Fruit fly (Drosophila melanogaster): ENCODE measurements around the gene CG7148.

The CG7148 gene

DNA sequence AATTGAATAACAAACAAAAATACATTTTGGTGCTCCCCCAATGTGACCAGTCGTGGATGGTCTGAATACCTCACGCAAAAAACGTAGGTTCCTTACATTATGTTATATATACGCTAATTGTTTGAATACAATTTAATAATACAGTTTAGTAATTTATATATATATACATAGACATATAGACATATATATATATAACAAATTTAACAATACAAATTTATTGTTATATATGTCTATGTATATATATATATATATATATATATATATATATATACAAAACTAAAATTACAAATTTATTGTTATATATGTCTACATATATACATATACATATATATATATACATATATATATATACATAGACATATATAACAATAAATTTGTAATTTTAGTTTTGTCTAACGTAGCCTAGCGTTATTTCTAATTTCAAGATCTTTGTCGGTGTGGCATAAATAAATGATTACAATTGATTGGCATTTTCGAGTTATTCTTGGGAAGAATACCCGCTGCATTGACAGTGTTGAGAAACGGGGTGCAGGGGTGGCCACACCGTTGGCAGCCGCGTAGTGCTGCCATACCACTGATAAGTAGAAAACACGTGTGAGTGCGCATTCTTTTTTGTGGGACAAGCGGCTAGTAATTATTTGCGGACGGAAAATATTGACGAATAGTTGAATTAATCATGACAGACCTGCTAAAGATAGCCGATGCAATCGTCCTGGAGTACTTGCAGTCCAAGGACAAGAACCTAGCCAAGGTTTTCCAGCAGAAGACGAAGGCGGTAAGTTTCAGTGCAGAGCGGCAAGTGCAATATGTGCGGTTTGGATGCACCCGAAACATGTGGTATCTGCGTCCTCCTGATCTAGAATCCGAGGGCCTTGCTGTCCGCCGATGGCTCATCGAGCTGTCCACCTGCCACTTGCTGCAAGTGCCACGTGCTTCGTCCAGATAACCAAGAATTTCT is at the start of gene CG7148, which contains the start of gene Nopp140 (continued):
- TF ChIP-seq CG8290 (GFP tag; optimal IDR thresholded peaks at IDR 0.05): peak; percentile 32
- peak in 1 of 2 experiments; percentile 94 for TF ChIP-seq CG8290 (tag; optimal IDR thresholded peaks at IDR 0.05)
- no peak for TF ChIP-seq gcm (GFP tag; optimal IDR thresholded peaks at IDR 0.05)
- no peak for TF ChIP-seq danr (GFP tag; IDR thresholded peaks at IDR 0.05)
- TF ChIP-seq CG1024 (GFP tag; IDR thresholded peaks at IDR 0.05): peak; percentile 64; the same call in 1 of the 2 replicates
- TF ChIP-seq gcm2 (GFP tag; optimal IDR thresholded peaks at IDR 0.05): no peak
- peak; percentile 77 for TF ChIP-seq CG7987 (GFP tag; optimal IDR thresholded peaks at IDR 0.05)
- no peak for TF ChIP-seq odd (GFP tag; optimal IDR thresholded peaks at IDR 0.05)
- no peak for TF ChIP-seq cato (GFP tag; optimal IDR thresholded peaks at IDR 0.05; ENCODE audit: borderline replicate concordance)
- no peak for TF ChIP-seq ap (GFP tag; IDR thresholded peaks at IDR 0.05)
- TF ChIP-seq Bdp1 (GFP tag; optimal IDR thresholded peaks at IDR 0.05): peak; percentile 50
- TF ChIP-seq MESR4 (GFP tag; optimal IDR thresholded peaks at IDR 0.05): peak; percentile 91
- TF ChIP-seq ase (GFP tag; IDR thresholded peaks at IDR 0.05): peak; percentile 44; the same call in 1 of the 3 replicates
- TF ChIP-seq zen2 (GFP tag; IDR thresholded peaks at IDR 0.05; ENCODE audit: partially characterized antibody): no peak
- no peak for TF ChIP-seq grn (GFP tag; optimal IDR thresholded peaks at IDR 0.05)
- no peak for TF ChIP-seq Kr (GFP tag; optimal IDR thresholded peaks at IDR 0.05)
- TF ChIP-seq CG34422 (GFP tag; IDR thresholded peaks at IDR 0.05): peak; percentile 91
- TF ChIP-seq CG8359 (GFP tag; optimal IDR thresholded peaks at IDR 0.05; ENCODE audit: borderline replicate concordance): no peak
- no peak for TF ChIP-seq fru (optimal IDR thresholded peaks at IDR 0.05)
- TF ChIP-seq peb (GFP tag; IDR thresholded peaks at IDR 0.05): 0 out of 2 replicates have a peak, but pooled peaks have one; percentile 25
- TF ChIP-seq kah (GFP tag; optimal IDR thresholded peaks at IDR 0.05): peak; percentile 12
- TF ChIP-seq CG2678 (tag; optimal IDR thresholded peaks at IDR 0.05): no peak
- no peak for TF ChIP-seq dan (GFP tag; IDR thresholded peaks at IDR 0.05)
- TF ChIP-seq Bteb2 (GFP tag; optimal IDR thresholded peaks at IDR 0.05): peak; percentile 51
- no peak for TF ChIP-seq hkb (optimal IDR thresholded peaks at IDR 0.05)
- TF ChIP-seq hkb (GFP tag; IDR thresholded peaks at IDR 0.05): peak; percentile 57
- peak; percentile 9 for TF ChIP-seq zen (tag; optimal IDR thresholded peaks at IDR 0.05)
- TF ChIP-seq CrebB (tag; optimal IDR thresholded peaks at IDR 0.05): peak; percentile 47
- peak; percentile 83 for TF ChIP-seq CG32532 (GFP tag; IDR thresholded peaks at IDR 0.05)
- 0 out of 2 replicates have a peak, but pooled peaks have one; percentile 30 for TF ChIP-seq dati (GFP tag; IDR thresholded peaks at IDR 0.05)
- TF ChIP-seq p53 (GFP tag; optimal IDR thresholded peaks at IDR 0.05): peak; percentile 40
- peak; percentile 81 for TF ChIP-seq trem (tag; optimal IDR thresholded peaks at IDR 0.05)
- no peak for TF ChIP-seq kni (GFP tag; optimal IDR thresholded peaks at IDR 0.05)
- TF ChIP-seq HLH4C (GFP tag; IDR thresholded peaks at IDR 0.05; ENCODE audit: partially characterized antibody): 0 out of 3 replicates have a peak, but pooled peaks have one; percentile 19
- 0 out of 2 replicates have a peak, but pooled peaks have one; percentile 11 for TF ChIP-seq CG4404 (GFP tag; IDR thresholded peaks at IDR 0.05)
- TF ChIP-seq CG14050 (GFP tag; IDR thresholded peaks at IDR 0.05): 0 out of 3 replicates have a peak, but pooled peaks have one; percentile 11
- TF ChIP-seq CG31365 (tag; optimal IDR thresholded peaks at IDR 0.05): no peak
- TF ChIP-seq gt (GFP tag; IDR thresholded peaks at IDR 0.05): no peak
- TF ChIP-seq hth (optimal IDR thresholded peaks at IDR 0.05): no peak
- peak; percentile 72 for TF ChIP-seq stwl (tag; optimal IDR thresholded peaks at IDR 0.05)
- TF ChIP-seq knrl (GFP tag; IDR thresholded peaks at IDR 0.05; ENCODE audit: partially characterized antibody): no peak; the same call in 2 of the 3 replicates
- TF ChIP-seq CG16813 (GFP tag; IDR thresholded peaks at IDR 0.05; ENCODE audit: partially characterized antibody): peak; percentile 40; the same call in 1 of the 3 replicates
- peak; percentile 45 for TF ChIP-seq bab2 (GFP tag; optimal IDR thresholded peaks at IDR 0.05)
- peak; percentile 10 for TF ChIP-seq slp2 (GFP tag; optimal IDR thresholded peaks at IDR 0.05)
- peak; percentile 34; the same call in 1 of the 2 replicates for TF ChIP-seq amos (GFP tag; IDR thresholded peaks at IDR 0.05; ENCODE audit: partially characterized antibody)
- TF ChIP-seq CG30020 (tag; optimal IDR thresholded peaks at IDR 0.05): peak; percentile 74
- peak; percentile 80 for TF ChIP-seq mam (GFP tag; optimal IDR thresholded peaks at IDR 0.05)
- peak; percentile 8; the same call in 1 of the 3 replicates for TF ChIP-seq sr (GFP tag; IDR thresholded peaks at IDR 0.05)
- no peak for TF ChIP-seq seq (GFP tag; IDR thresholded peaks at IDR 0.05)
